Worm (Caenorhabditis elegans) whole organism, L4 larva: ENCODE data around the gene Y39G8C.2.

Experiments used
- ZK546.5 ChIP-seq, 2 experiments: sonication (generic microtip); optimal IDR thresholded peaks; 2 replicates each; lab custom pipeline; 2017; ENCODE audit warnings: missing biosample characterization in 2 of 2, missing genetic modification characterization in 2 of 2
- ces-1 ChIP-seq: fragments of 150-350 bp; sonication (generic microtip); optimal IDR thresholded peaks from 4 replicates; lab custom pipeline; 2014; ENCODE audit warnings: missing biosample characterization, missing genetic modification reagents, missing genetic modification characterization
- dmd-8 ChIP-seq: fragments of 200-800 bp; sonication (Bioruptor generic); IDR thresholded peaks from 2 replicates; pipeline ENCODE4 v1.3.6; 2022; ENCODE audit warnings: missing genetic modification characterization, missing compliant biosample characterization
- lin-13 ChIP-seq: fragments of 150-350 bp; optimal IDR thresholded peaks from 2 replicates; lab custom pipeline; 2014; ENCODE audit warnings: missing biosample characterization, missing genetic modification reagents, missing genetic modification characterization
- lir-3 ChIP-seq: sonication (generic microtip); optimal IDR thresholded peaks from 2 replicates; lab custom pipeline; 2016; ENCODE audit warnings: mild to moderate bottlenecking, missing genetic modification characterization, missing compliant biosample characterization
- mdt-29 ChIP-seq: fragments of 200-800 bp; sonication (Bioruptor generic); IDR thresholded peaks from 2 replicates; pipeline ENCODE4 v1.3.6; 2022; ENCODE audit warnings: missing genetic modification reagents, missing genetic modification characterization, missing compliant biosample characterization
- skn-1 ChIP-seq: fragments of 150-350 bp; optimal IDR thresholded peaks from 2 replicates; lab custom pipeline; 2014; ENCODE audit warnings: missing biosample characterization, missing genetic modification characterization
- snpc-4 ChIP-seq: fragments of 150-350 bp; optimal IDR thresholded peaks from 2 replicates; lab custom pipeline; 2014; ENCODE audit warnings: missing biosample characterization, missing genetic modification characterization
- unc-39 ChIP-seq: sonication (generic microtip); optimal IDR thresholded peaks from 2 replicates; lab custom pipeline; 2017; ENCODE audit warnings: missing biosample characterization, missing genetic modification characterization

ce11 chrII:14100963-14101362 lies 3.5 kb upstream of the Y39G8C.2 start, which contains the start of gene bkip-1:
- TF ChIP-seq ces-1 (no peak), unc-39 (tag; lab: Kevin White, UChicago) (no peak), ZK546.5 (tag; optimal IDR thresholded peaks at IDR 0.05; lab: Kevin White, UChicago) (no peak), skn-1 (tag; lab: Kevin White, UChicago) (no peak), lir-3 (tag; lab: Kevin White, UChicago) (no peak), snpc-4 (no peak), lin-13 (no peak), dmd-8 (GFP tag; lab: Robert Waterston, UW) (no peak), mdt-29 (GFP tag; lab: Robert Waterston, UW) (no peak)
